Fruit fly (Drosophila melanogaster) whole organism: ENCODE data around the gene atms.

Experiments used
- CG8478 ChIP-seq: fragments of >200 bp; optimal IDR thresholded peaks from 2 replicates; lab custom pipeline; 2018; ENCODE audit warnings: inconsistent platforms
- Dll ChIP-seq: fragments of >200 bp; optimal IDR thresholded peaks from 2 replicates; lab custom pipeline; 2017
- EcR ChIP-seq, 2 experiments: fragments of >200 bp; optimal IDR thresholded peaks; 2 replicates each; lab custom pipeline; 2017; ENCODE audit warnings: missing biosample characterization in 2 of 2, missing genetic modification characterization in 2 of 2, missing genetic modification reagents in 2 of 2
- pan ChIP-seq: fragments of >200 bp; optimal IDR thresholded peaks from 2 replicates; lab custom pipeline; 2017
- psq ChIP-seq: fragments of >200 bp; optimal IDR thresholded peaks from 2 replicates; lab custom pipeline; 2017
- usp ChIP-seq: fragments of >200 bp; optimal IDR thresholded peaks from 2 replicates; lab custom pipeline; 2017; ENCODE audit warnings: missing biosample characterization, missing genetic modification characterization, mixed read lengths

Gene atms

dm6 chr3R:4749735-4750134 is at the start of gene atms:
atms (plus strand) TSS chr3R:4750035.
- no peak for TF ChIP-seq Dll (lab: Kevin White, UChicago)
- TF ChIP-seq psq (lab: Kevin White, UChicago): no peak
- no peak for TF ChIP-seq pan

DNA sequence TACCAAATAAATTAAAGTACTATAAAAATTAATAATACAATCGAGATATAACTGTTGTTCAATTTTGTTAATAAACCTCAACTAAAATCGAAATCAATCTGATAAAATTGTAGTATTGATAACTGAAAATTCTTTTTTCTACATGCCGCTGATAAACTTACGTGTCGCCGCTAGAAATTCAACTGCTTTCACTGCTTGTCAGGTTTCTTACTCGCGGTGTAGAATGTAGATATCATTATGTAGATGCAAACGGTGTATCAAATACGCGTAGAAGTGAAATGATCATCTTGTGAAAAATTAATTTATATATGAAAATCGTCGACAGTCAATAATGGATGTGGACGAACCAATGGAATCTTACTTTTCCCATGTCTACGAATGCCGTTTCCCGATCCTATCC is 44.7 kb upstream of the atms start:
- TF ChIP-seq psq (lab: Kevin White, UChicago): no peak
- TF ChIP-seq CG8478 (lab: Kevin White, UChicago): no peak
- no peak for TF ChIP-seq usp (GFP tag; lab: Kevin White, UChicago)
- no peak for TF ChIP-seq pan
- no peak for TF ChIP-seq EcR (GFP tag; optimal IDR thresholded peaks at IDR 0.05; lab: Kevin White, UChicago)
- no peak for TF ChIP-seq Dll (lab: Kevin White, UChicago)

- no peak for TF ChIP-seq psq (lab: Kevin White, UChicago)
- TF ChIP-seq pan: no peak
- TF ChIP-seq EcR (GFP tag; optimal IDR thresholded peaks at IDR 0.05; lab: Kevin White, UChicago): no peak
- TF ChIP-seq CG8478 (lab: Kevin White, UChicago): no peak
- no peak for TF ChIP-seq usp (GFP tag; lab: Kevin White, UChicago)
- no peak for TF ChIP-seq Dll (lab: Kevin White, UChicago)
These were observed 43.8 kb upstream of the atms start for dm6 chr3R:4706055-4706454.

DNA sequence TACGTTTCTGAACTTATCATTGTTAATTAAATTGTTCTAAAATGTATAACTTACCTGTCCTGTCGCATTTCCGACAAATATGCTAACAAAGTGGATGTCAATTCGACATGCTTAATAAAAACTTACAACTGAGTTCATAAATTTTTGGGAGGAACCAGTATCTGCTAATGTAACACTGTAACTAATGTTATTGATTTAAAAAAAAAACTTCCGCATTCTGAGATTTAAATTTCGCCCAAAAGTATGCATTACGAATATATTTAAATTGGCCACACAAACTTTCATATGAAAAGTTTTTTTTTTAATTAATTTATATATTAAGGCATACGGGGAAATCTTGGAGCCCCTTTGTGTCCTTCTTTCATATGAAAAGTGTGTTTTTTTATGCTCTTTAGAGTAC is 37.8 kb upstream of the atms start:
- TF ChIP-seq EcR (GFP tag; optimal IDR thresholded peaks at IDR 0.05; lab: Kevin White, UChicago) (no peak), usp (GFP tag; lab: Kevin White, UChicago) (no peak), pan (no peak), Dll (lab: Kevin White, UChicago) (no peak), CG8478 (lab: Kevin White, UChicago) (no peak), psq (lab: Kevin White, UChicago) (no peak)

- no peak for TF ChIP-seq pan
- no peak for TF ChIP-seq CG8478 (lab: Kevin White, UChicago)
- no peak for TF ChIP-seq Dll (lab: Kevin White, UChicago)
- no peak for TF ChIP-seq usp (GFP tag; lab: Kevin White, UChicago)
- no peak for TF ChIP-seq EcR (GFP tag; optimal IDR thresholded peaks at IDR 0.05; lab: Kevin White, UChicago)
- TF ChIP-seq psq (lab: Kevin White, UChicago): no peak
These were observed 36.0 kb upstream of the atms start, which contains the start of gene eIF3f1 for dm6 chr3R:4713775-4714360. eIF3f1 (minus strand) TSS chr3R:4714182.

- TF ChIP-seq pan (no peak), Dll (lab: Kevin White, UChicago) (no peak), psq (lab: Kevin White, UChicago) (no peak), EcR (GFP tag; optimal IDR thresholded peaks at IDR 0.05; lab: Kevin White, UChicago) (no peak), usp (GFP tag; lab: Kevin White, UChicago) (no peak), CG8478 (lab: Kevin White, UChicago) (no peak)
These were observed 32.2 kb upstream of the atms start for dm6 chr3R:4717586-4717985.

DNA sequence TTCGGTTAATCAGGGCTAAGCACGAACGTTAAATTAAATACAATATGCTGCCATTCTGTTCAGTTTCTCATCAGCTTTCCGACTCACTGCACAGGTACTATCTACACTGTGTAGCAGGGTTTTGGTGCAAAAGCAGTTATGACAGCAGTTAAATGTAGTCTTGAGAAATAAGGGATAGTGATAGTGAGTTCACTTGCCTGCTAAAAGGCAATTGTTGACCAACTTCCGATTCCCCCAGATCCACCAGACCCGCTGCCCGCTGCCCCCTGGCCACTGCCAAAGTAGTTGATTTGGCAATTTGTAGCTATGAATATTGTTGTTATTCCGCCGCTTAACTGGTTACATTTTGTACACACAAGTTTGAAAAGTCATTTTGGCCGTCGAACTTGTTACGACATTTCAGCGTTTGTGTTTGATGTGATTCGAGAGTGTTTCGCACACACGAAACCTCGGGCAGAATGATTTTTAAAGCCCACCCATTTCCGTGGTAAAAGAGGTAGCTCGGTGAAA is 25.5 kb upstream of the atms start:
- TF ChIP-seq EcR (GFP tag; optimal IDR thresholded peaks at IDR 0.05; lab: Kevin White, UChicago) (no peak), usp (GFP tag; lab: Kevin White, UChicago) (no peak), Dll (lab: Kevin White, UChicago) (no peak), CG8478 (lab: Kevin White, UChicago) (no peak), pan (no peak), psq (lab: Kevin White, UChicago) (no peak)

DNA sequence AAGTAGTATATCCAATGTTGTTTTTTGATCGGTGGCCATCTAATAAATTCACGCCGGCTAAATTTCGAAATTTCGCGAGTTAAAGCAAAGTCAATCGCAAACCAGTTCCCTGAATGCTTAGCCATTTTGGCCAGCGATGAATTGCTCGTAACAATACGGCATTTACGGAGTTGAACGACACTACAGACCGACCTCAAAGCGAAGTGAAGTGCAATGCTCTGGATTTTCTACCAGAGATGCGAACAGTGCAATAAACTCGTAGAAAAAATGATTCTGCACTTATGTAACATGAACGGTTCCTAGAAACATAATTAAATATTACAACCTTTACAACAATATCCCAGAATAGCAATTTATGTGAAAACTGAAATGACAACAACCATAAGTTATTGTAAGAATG is 24.5 kb upstream of the atms start:
- TF ChIP-seq Dll (lab: Kevin White, UChicago) (no peak), pan (no peak), CG8478 (lab: Kevin White, UChicago) (no peak), EcR (GFP tag; optimal IDR thresholded peaks at IDR 0.05; lab: Kevin White, UChicago) (peak in 1 of 2 experiments; percentile 62)

dm6 chr3R:4726294-4726693 is 23.5 kb upstream of the atms start:
- no peak for TF ChIP-seq pan
- TF ChIP-seq psq (lab: Kevin White, UChicago): no peak
- TF ChIP-seq EcR (GFP tag; optimal IDR thresholded peaks at IDR 0.05; lab: Kevin White, UChicago): no peak
- TF ChIP-seq Dll (lab: Kevin White, UChicago): no peak
- no peak for TF ChIP-seq CG8478 (lab: Kevin White, UChicago)
- no peak for TF ChIP-seq usp (GFP tag; lab: Kevin White, UChicago)

DNA sequence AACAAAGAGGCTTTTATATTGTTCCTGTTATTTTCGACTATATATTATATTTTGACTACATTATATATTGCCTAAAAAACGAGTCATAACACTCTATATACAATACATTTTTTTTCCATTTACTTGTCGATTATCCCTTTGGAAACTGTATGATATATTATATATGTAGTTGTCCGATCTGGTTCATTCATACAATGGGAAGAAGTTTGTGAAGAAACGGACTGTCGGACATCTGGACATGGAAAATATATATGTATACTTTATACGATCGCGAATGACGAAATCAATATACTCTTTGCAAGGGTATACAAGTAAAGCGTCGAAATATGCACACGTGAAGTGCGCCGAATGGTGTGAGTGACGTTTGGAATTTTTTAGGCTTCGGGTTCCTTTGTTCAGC is 23.0 kb upstream of the atms start:
- TF ChIP-seq EcR (GFP tag; optimal IDR thresholded peaks at IDR 0.05; lab: Kevin White, UChicago) (no peak), Dll (lab: Kevin White, UChicago) (no peak), CG8478 (lab: Kevin White, UChicago) (no peak)

DNA sequence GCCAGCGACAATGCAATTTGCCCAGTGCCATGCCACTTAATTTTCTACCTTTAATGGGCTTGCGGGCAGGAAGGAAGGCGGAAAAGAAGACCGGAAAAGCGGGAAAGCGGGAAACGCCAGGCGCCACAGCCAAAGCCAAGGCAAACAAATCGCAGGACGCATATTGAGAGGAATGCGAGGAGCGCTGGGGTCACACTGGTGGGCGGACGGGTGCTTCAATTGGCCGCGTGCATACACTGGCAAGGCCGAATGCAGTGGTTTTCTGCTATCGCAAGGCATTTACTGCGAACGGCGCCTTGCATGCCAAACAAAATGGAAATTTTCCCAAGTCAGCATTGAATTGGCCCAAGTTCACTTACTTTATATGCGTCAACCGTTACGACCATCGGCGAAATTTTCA is 21.4 kb upstream of the atms start:
- TF ChIP-seq psq (lab: Kevin White, UChicago) (no peak), usp (GFP tag; lab: Kevin White, UChicago) (no peak), Dll (lab: Kevin White, UChicago) (no peak), EcR (GFP tag; optimal IDR thresholded peaks at IDR 0.05; lab: Kevin White, UChicago) (no peak), pan (no peak), CG8478 (lab: Kevin White, UChicago) (no peak)

- no peak for TF ChIP-seq Dll (lab: Kevin White, UChicago)
- no peak for TF ChIP-seq pan
- no peak for TF ChIP-seq CG8478 (lab: Kevin White, UChicago)
- no peak for TF ChIP-seq usp (GFP tag; lab: Kevin White, UChicago)
- TF ChIP-seq psq (lab: Kevin White, UChicago): no peak
- no peak for TF ChIP-seq EcR (GFP tag; optimal IDR thresholded peaks at IDR 0.05; lab: Kevin White, UChicago)
These were observed 18.8 kb upstream of the atms start for dm6 chr3R:4731006-4731405.
